Worm (Caenorhabditis elegans): ENCODE results near the gene C50A2.7.

- TF ChIP-seq nhr-77 (tag; optimal IDR thresholded peaks at IDR 0.05) = no peak
- no peak for TF ChIP-seq pag-3 (tag; optimal IDR thresholded peaks at IDR 0.05; ENCODE audit: borderline replicate concordance, insufficient read depth)
- no peak for TF ChIP-seq lin-35 (GFP tag; optimal IDR thresholded peaks at IDR 0.05)
- TF ChIP-seq nhr-12 (tag; optimal IDR thresholded peaks at IDR 0.05) = no peak
- TF ChIP-seq elt-3 (tag; optimal IDR thresholded peaks at IDR 0.05) = no peak
- no peak for TF ChIP-seq fkh-8 (tag; optimal IDR thresholded peaks at IDR 0.05)
- TF ChIP-seq lsy-2 (tag; optimal IDR thresholded peaks at IDR 0.05) = no peak
These were observed 29.5 kb downstream of the C50A2.7 start, which contains the start of gene spl-3 for ce11 chrIV:1192765-1193164.
